Worm (Caenorhabditis elegans) whole organism, early embryonic: ENCODE results near the gene F43E2.1.

Experiments
- aly-1 ChIP-seq: sonication (generic microtip); optimal IDR thresholded peaks from 2 replicates; lab custom pipeline; 2016; ENCODE audit warnings: missing genetic modification characterization, missing compliant biosample characterization
- ama-1 ChIP-seq: fragments of 150-350 bp; optimal IDR thresholded peaks from 2 replicates; lab custom pipeline; 2014
- ceh-13 ChIP-seq: fragments of 200-800 bp; sonication (Bioruptor generic); optimal IDR thresholded peaks from 2 replicates; lab custom pipeline; 2018; ENCODE audit warnings: mild to moderate bottlenecking, missing genetic modification characterization, missing compliant biosample characterization
- ceh-36 ChIP-seq: sonication (generic microtip); optimal IDR thresholded peaks from 2 replicates; lab custom pipeline; 2016; ENCODE audit warnings: missing genetic modification characterization, inconsistent platforms, missing compliant biosample characterization
- flt-1 ChIP-seq: fragments of 200-800 bp; sonication (Bioruptor generic); IDR thresholded peaks from 2 replicates; pipeline ENCODE4 v1.3.6; 2022; ENCODE audit warnings: missing genetic modification characterization, missing compliant biosample characterization
- scrt-1 ChIP-seq: fragments of 200-800 bp; sonication (Bioruptor generic); IDR thresholded peaks from 2 replicates; pipeline ENCODE4 v1.3.6; 2022; ENCODE audit warnings: missing genetic modification characterization, missing compliant biosample characterization
- sea-1 ChIP-seq: fragments of 200-800 bp; sonication (Bioruptor generic); conservative IDR thresholded peaks from 2 replicates; pipeline ENCODE4 v1.3.6; 2022; ENCODE audit warnings: missing genetic modification characterization, missing compliant biosample characterization
- tbx-11 ChIP-seq: fragments of 200-800 bp; sonication (Bioruptor generic); IDR thresholded peaks from 2 replicates; pipeline ENCODE4 v1.3.6; 2022; ENCODE audit warnings: missing genetic modification characterization, missing compliant biosample characterization
- tbx-37 ChIP-seq: fragments of 200-800 bp; sonication (Bioruptor generic); conservative IDR thresholded peaks from 2 replicates; pipeline ENCODE4 v1.3.6; 2022; ENCODE audit warnings: missing genetic modification reagents, missing genetic modification characterization, missing compliant biosample characterization

DNA sequence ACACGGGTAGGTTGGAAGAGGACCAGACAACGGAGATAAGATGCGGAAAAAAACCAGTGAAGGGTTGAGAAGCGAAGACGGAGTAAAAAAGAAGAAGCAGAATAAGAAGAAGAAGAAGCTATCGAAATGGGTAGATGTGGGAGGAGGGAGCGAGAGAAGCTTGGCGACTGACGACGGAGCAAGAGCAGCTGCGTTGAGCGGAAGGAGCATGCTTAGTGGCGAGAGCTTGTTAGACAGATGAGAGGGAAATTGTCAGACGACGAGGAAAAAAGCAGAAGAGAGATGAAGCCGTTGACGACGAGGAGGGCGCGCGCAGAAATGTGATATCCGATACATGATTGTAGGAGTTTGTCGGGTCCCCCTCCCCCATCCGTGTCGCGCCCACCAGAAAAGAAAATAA is 48.1 kb upstream of the F43E2.1 start:
- TF ChIP-seq ama-1 (lab: Kevin White, UChicago) = no peak
- no peak for TF ChIP-seq sea-1 (GFP tag; lab: Robert Waterston, UW)
- TF ChIP-seq ceh-36 (tag; lab: Kevin White, UChicago) = no peak
- no peak for TF ChIP-seq ceh-13
- TF ChIP-seq flt-1 (GFP tag; lab: Robert Waterston, UW) = no peak
- no peak for TF ChIP-seq tbx-37
- TF ChIP-seq scrt-1 = no peak
- TF ChIP-seq tbx-11 (GFP tag; lab: Robert Waterston, UW) = no peak
- no peak for TF ChIP-seq aly-1 (tag; lab: Kevin White, UChicago)
